Worm (Caenorhabditis elegans): ENCODE data around the gene R08C7.8.
"Not testable (repeated sequence)": the region's sequence is repeated elsewhere in the genome, so short reads cannot be mapped to it uniquely, and the experiment has no call there.

R08C7.8 gene

ce11 chrIV:4389427-4389826 lies 44.9 kb downstream of the R08C7.8 start:
- TF ChIP-seq mcd-1 (GFP tag; IDR thresholded peaks at IDR 0.05) (0 out of 2 replicates have a peak, but pooled peaks have one; percentile 19), zfh-2 (GFP tag; conservative IDR thresholded peaks at IDR 0.05) (0 out of 2 replicates have a peak, but pooled peaks have one; percentile 8), egrh-3 (GFP tag; IDR thresholded peaks at IDR 0.05) (peak; percentile 79; the same call in 1 of the 2 replicates), pbrm-1 (GFP tag; IDR thresholded peaks at IDR 0.05) (0 out of 2 replicates have a peak, but pooled peaks have one; percentile 2)

- TF ChIP-seq snpc-1.1 (tag; optimal IDR thresholded peaks at IDR 0.05; ENCODE audit: insufficient read depth) (peak; percentile 34), aptf-3 (GFP tag; IDR thresholded peaks at IDR 0.05) (0 out of 2 replicates have a peak, but pooled peaks have one; percentile 8), tlf-1 (GFP tag; optimal IDR thresholded peaks at IDR 0.05) (peak; percentile 68), nfyb-1 (GFP tag; IDR thresholded peaks at IDR 0.05) (peak; percentile 74), bed-1 (GFP tag; IDR thresholded peaks at IDR 0.05) (peak; percentile 28; the same call in 1 of the 2 replicates), athp-1 (tag; optimal IDR thresholded peaks at IDR 0.05) (peak; percentile 55), tbp1 (GFP tag; optimal IDR thresholded peaks at IDR 0.05) (peak; percentile 59), attf-5 (GFP tag; optimal IDR thresholded peaks at IDR 0.05) (peak; percentile 17), pbrm-1 (GFP tag; IDR thresholded peaks at IDR 0.05) (peak; percentile 57; the same call in 1 of the 2 replicates), rcor-1 (GFP tag; IDR thresholded peaks at IDR 0.05) (peak; percentile 87; the same call in 1 of the 2 replicates), snpc-1.3 (tag; optimal IDR thresholded peaks at IDR 0.05; ENCODE audit: insufficient read depth) (peak; percentile 10), snpc-3.4 (tag; optimal IDR thresholded peaks at IDR 0.05) (peak; percentile 30), ama-1 (GFP tag; optimal IDR thresholded peaks at IDR 0.05) (peak in 1 of 2 experiments; percentile 49), lsl-1 (GFP tag; optimal IDR thresholded peaks at IDR 0.05) (peak; percentile 54), die-1 (tag; optimal IDR thresholded peaks at IDR 0.05) (peak; percentile 22), Y79H2A.3 (GFP tag; conservative IDR thresholded peaks at IDR 0.05) (0 out of 2 replicates have a peak, but pooled peaks have one; percentile 22), ceh-91 (GFP tag; IDR thresholded peaks at IDR 0.05) (peak; percentile 21; the same call in 1 of the 2 replicates), attf-6 (GFP tag; IDR thresholded peaks at IDR 0.05) (peak; percentile 88), cebp-1 (tag; optimal IDR thresholded peaks at IDR 0.05) (peak; percentile 47), F33H1.4 (GFP tag; IDR thresholded peaks at IDR 0.05) (peak; percentile 57), lin-26 (GFP tag; IDR thresholded peaks at IDR 0.05) (peak; percentile 89), him-1 (tag; optimal IDR thresholded peaks at IDR 0.05) (peak; percentile 99), B0019.2 (GFP tag; conservative IDR thresholded peaks at IDR 0.05) (0 out of 2 replicates have a peak, but pooled peaks have one; percentile 13), cebp-2 (GFP tag; IDR thresholded peaks at IDR 0.05) (peak; percentile 75; the same call in 1 of the 2 replicates), F49E8.2 (tag; optimal IDR thresholded peaks at IDR 0.05; ENCODE audit: insufficient read depth) (peak; percentile 84), F39B2.1 (GFP tag; IDR thresholded peaks at IDR 0.05) (peak; percentile 87; the same call in 1 of the 2 replicates), dox-1 (GFP tag; IDR thresholded peaks at IDR 0.05) (peak; percentile 78), ceh-100 (GFP tag; IDR thresholded peaks at IDR 0.05) (peak; percentile 81), mcd-1 (GFP tag; IDR thresholded peaks at IDR 0.05) (peak; percentile 71), Y56A3A.18 (GFP tag; IDR thresholded peaks at IDR 0.05) (peak; percentile 88), madf-6 (GFP tag; IDR thresholded peaks at IDR 0.05) (peak; percentile 87), D2030.7 (GFP tag; IDR thresholded peaks at IDR 0.05) (peak; percentile 76), Y95B8A.8 (GFP tag; IDR thresholded peaks at IDR 0.05) (peak; percentile 75), ztf-25 (GFP tag; IDR thresholded peaks at IDR 0.05) (peak; percentile 73; the same call in 1 of the 2 replicates), Y53G8AR.9 (GFP tag; conservative IDR thresholded peaks at IDR 0.05) (peak; percentile 82), ceh-40 (GFP tag; IDR thresholded peaks at IDR 0.05) (peak; percentile 60; the same call in 1 of the 2 replicates), F52B5.7 (tag; optimal IDR thresholded peaks at IDR 0.05) (peak; percentile 69), repo-1 (tag; optimal IDR thresholded peaks at IDR 0.05) (peak; percentile 32), ekl-4 (GFP tag; IDR thresholded peaks at IDR 0.05) (peak; percentile 74), snpc-4 (GFP tag; optimal IDR thresholded peaks at IDR 0.05) (peak; percentile 6), snpc-4 (tag; optimal IDR thresholded peaks at IDR 0.05) (peak in 2 of 4 experiments; percentile 42 to 53)
- TF ChIP-seq ama-1 (optimal IDR thresholded peaks at IDR 0.05); cebp-1 (GFP tag; IDR thresholded peaks at IDR 0.05): not testable (repeated sequence)
Measured at ce11 chrIV:4388854-4389253, 45.5 kb downstream of the R08C7.8 start.

Data from whole organism, young adult.